Worm (Caenorhabditis elegans): Measurements from ENCODE around the gene C16C10.1.

The C16C10.1 gene

DNA sequence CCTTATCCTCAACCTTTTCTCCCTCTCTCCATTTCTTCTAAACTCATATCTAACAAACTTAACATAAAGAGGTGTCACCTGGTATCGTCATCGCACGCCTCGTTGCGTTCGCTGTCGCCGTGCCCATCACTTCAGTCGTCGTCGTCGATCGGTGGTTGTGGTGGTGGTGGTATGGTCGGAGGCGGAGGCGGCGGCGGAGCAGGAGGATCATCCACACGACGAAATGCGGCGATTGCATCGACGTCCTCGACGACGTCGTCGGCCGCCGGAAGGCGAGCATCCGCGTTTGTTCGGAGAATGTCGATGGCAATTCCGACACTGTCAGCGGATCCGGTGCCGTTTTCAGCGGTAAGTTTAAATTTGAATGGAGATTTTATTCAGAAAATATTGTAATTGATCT lies 47.2 kb downstream of the C16C10.1 start:
- no peak for TF ChIP-seq ces-1 (GFP tag; optimal IDR thresholded peaks at IDR 0.05)
- no peak for TF ChIP-seq tlp-1 (tag; optimal IDR thresholded peaks at IDR 0.05)
- no peak for TF ChIP-seq mab-9 (GFP tag; IDR thresholded peaks at IDR 0.05)
- no peak for TF ChIP-seq nhr-85 (tag)
- no peak for TF ChIP-seq ets-5 (GFP tag; IDR thresholded peaks at IDR 0.05)
- no peak for TF ChIP-seq nhr-11 (tag; optimal IDR thresholded peaks at IDR 0.05)

DNA sequence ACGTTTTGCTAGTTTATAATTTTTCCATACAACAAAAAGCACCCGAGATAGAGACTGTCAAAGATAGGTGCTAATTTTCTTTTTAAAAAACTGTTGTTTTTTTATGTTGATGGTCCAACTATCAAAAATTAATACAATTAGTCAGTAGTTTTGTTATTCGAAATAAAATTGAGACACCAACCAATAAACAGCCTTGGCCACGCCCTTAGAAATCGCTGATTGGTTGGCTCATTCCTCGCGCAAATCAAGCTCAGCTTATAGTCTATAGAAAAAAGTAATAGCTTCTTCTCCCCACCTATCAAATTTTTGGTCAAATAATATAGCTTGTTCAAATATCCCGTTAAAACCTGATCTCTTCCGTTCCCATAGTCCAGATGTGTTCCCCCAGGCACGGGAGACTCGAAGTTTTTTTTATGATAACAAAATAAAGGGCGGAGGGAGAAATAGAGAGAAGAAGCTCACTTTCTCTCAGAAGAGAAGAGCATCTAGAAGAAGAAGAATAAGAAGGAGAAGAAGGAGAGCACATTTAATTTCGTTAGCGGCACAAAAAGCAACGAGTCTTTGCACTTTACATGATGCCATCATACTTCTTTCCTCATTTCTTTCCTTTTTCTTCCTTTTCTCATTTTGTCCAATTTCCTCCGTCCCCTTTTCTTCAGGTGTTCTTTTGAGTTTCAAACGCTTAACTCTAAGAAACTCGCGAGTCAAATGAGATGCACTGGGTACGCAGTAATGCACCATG lies 49.3 kb downstream of the C16C10.1 start:
- TF ChIP-seq fos-1 (tag; optimal IDR thresholded peaks at IDR 0.05) = no peak
- no peak for TF ChIP-seq C16A3.4 (tag; optimal IDR thresholded peaks at IDR 0.05)
- TF ChIP-seq ama-1 (optimal IDR thresholded peaks at IDR 0.05) = no peak
- TF ChIP-seq lin-14 (GFP tag; optimal IDR thresholded peaks at IDR 0.05) = peak; percentile 60
- no peak for TF ChIP-seq lin-35 (GFP tag; optimal IDR thresholded peaks at IDR 0.05)
- no peak for TF ChIP-seq swsn-7 (tag; optimal IDR thresholded peaks at IDR 0.05)
- TF ChIP-seq dsc-1 (tag; optimal IDR thresholded peaks at IDR 0.05) = no peak
- TF ChIP-seq ceh-63 (GFP tag; optimal IDR thresholded peaks at IDR 0.05) = no peak
- TF ChIP-seq zag-1 (tag; optimal IDR thresholded peaks at IDR 0.05) = no peak
- peak; percentile 72 for TF ChIP-seq fkh-10 (GFP tag; optimal IDR thresholded peaks at IDR 0.05)
- peak; percentile 56 for TF ChIP-seq ces-1 (GFP tag; optimal IDR thresholded peaks at IDR 0.05)
- no peak for TF ChIP-seq fkh-4 (tag; optimal IDR thresholded peaks at IDR 0.05; ENCODE audit: borderline replicate concordance)
- TF ChIP-seq nhr-11 (tag; optimal IDR thresholded peaks at IDR 0.05) = no peak
- no peak for TF ChIP-seq nhr-85 (tag)
- no peak for TF ChIP-seq ceh-88 (GFP tag; IDR thresholded peaks at IDR 0.05)

Measured in whole organism, L1 larva.